Fruit fly (Drosophila melanogaster) whole organism, wandering third instar larva: ENCODE results near the gene Pvf3.

Source experiments
- Abd-B ChIP-seq: fragments of >200 bp; optimal IDR thresholded peaks from 2 replicates; lab custom pipeline; 2017; ENCODE audit warnings: missing biosample characterization, missing genetic modification characterization
- CrebA ChIP-seq: fragments of 200-800 bp; sonication (Bioruptor generic); optimal IDR thresholded peaks from 2 replicates; lab custom pipeline; 2016; ENCODE audit warnings: missing biosample characterization, mild to moderate bottlenecking, missing genetic modification characterization, borderline replicate concordance
- Dif ChIP-seq: fragments of 200-275, 200-300 bp; sonication (Bioruptor generic); optimal IDR thresholded peaks from 2 replicates; lab custom pipeline; 2018; ENCODE audit warnings: missing biosample characterization, missing genetic modification characterization; ENCODE audit not compliant: partially characterized antibody
- Hnf4 ChIP-seq: fragments of 200-800 bp; sonication (Bioruptor generic); optimal IDR thresholded peaks from 2 replicates; lab custom pipeline; 2016; ENCODE audit warnings: missing biosample characterization, mild to moderate bottlenecking, missing genetic modification characterization
- Hr78 ChIP-seq: fragments of >200 bp; optimal IDR thresholded peaks from 2 replicates; lab custom pipeline; 2017; ENCODE audit warnings: missing biosample characterization, missing genetic modification characterization
- Hr83 ChIP-seq: fragments of 200-300 bp; sonication (Bioruptor generic); optimal IDR thresholded peaks from 2 replicates; lab custom pipeline; 2016; ENCODE audit warnings: missing biosample characterization, mild to moderate bottlenecking, missing genetic modification characterization, moderate library complexity; ENCODE audit not compliant: poor library complexity, severe bottlenecking
- N ChIP-seq: fragments of >200 bp; optimal IDR thresholded peaks from 2 replicates; lab custom pipeline; 2018; ENCODE audit warnings: missing biosample characterization, missing external identifiers, missing genetic modification characterization
- dsf ChIP-seq: sonication (Bioruptor generic); optimal IDR thresholded peaks from 2 replicates; lab custom pipeline; 2016; ENCODE audit warnings: missing biosample characterization, missing genetic modification characterization, borderline replicate concordance

- TF ChIP-seq dsf (GFP tag; lab: Kevin White, UChicago) (no peak), Hr78 (GFP tag; lab: Kevin White, UChicago) (no peak), Hnf4 (no peak), CrebA (GFP tag; lab: Kevin White, UChicago) (no peak), Abd-B (GFP tag; lab: Kevin White, UChicago) (no peak), Dif (GFP tag; lab: Kevin White, UChicago) (no peak), Hr83 (GFP tag; lab: Kevin White, UChicago) (no peak), N (GFP tag; lab: Kevin White, UChicago) (no peak)
These were observed 32.2 kb downstream of the Pvf3 start for dm6 chr2L:7125209-7125752.
